Worm (Caenorhabditis elegans) whole organism, L4/young adult: ENCODE data around the gene frm-7.

Experiments
- W03F9.2 ChIP-seq: fragments of 150-350 bp; optimal IDR thresholded peaks from 2 replicates; lab custom pipeline; 2014; ENCODE audit warnings: missing biosample characterization, missing genetic modification characterization
- dao-5 ChIP-seq: sonication (generic microtip); optimal IDR thresholded peaks from 2 replicates; lab custom pipeline; 2016; ENCODE audit warnings: missing genotype, missing genetic modification characterization, moderate library complexity, missing compliant biosample characterization
- him-1 ChIP-seq: sonication (generic microtip); optimal IDR thresholded peaks from 2 replicates; lab custom pipeline; 2016; ENCODE audit warnings: missing genotype, missing genetic modification reagents, missing genetic modification characterization, missing compliant biosample characterization

DNA sequence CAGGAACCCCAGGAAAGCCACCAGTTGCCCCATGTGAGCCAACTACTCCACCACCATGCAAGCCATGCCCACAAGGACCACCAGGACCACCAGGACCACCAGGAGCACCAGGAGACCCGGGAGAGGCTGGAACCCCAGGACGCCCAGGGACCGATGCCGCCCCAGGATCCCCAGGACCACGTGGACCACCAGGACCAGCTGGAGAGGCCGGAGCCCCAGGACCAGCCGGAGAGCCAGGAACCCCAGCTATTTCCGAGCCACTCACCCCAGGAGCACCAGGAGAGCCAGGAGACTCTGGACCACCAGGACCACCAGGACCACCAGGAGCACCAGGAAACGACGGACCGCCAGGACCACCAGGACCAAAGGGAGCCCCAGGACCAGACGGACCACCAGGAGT, 51.2 kb downstream of the frm-7 start:
- TF ChIP-seq dao-5 (no peak), him-1 (tag; lab: Kevin White, UChicago) (no peak), W03F9.2 (tag; lab: Kevin White, UChicago) (no peak)
